Fruit fly (Drosophila melanogaster): ENCODE data around the gene He.

DNA sequence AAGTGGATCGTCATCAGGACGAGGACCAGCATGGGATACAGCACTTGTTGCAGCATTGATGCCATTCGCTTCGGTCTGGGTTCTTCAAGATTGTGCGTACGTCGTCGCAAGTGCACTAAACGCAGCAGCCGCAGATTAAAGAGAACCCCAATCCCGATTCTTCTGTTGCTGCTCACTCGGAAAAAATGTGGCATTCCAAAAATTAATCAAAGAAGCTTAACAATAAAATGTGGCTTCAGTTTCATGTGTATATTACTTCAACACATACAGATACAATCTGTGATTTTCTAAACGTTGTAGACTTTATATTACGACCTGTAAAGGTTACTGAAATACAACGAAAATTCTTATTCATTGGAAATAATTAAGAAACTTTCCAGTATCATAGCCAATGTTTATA lies 47.4 kb upstream of the He start, which contains the start of gene NimC3:
- TF ChIP-seq Sin3A (optimal IDR thresholded peaks at IDR 0.05) (no peak), Myc (optimal IDR thresholded peaks at IDR 0.05) (no peak), h (optimal IDR thresholded peaks at IDR 0.05) (no peak), insv (optimal IDR thresholded peaks at IDR 0.05) (no peak), ttk (optimal IDR thresholded peaks at IDR 0.05) (no peak), psq (optimal IDR thresholded peaks at IDR 0.05) (no peak)
